Worm (Caenorhabditis elegans): ENCODE data around the gene srd-46.
"Not testable (repeated sequence)": the region's sequence is repeated elsewhere in the genome, so short reads cannot be mapped to it uniquely, and the experiment has no call there.

srd-46 gene

DNA sequence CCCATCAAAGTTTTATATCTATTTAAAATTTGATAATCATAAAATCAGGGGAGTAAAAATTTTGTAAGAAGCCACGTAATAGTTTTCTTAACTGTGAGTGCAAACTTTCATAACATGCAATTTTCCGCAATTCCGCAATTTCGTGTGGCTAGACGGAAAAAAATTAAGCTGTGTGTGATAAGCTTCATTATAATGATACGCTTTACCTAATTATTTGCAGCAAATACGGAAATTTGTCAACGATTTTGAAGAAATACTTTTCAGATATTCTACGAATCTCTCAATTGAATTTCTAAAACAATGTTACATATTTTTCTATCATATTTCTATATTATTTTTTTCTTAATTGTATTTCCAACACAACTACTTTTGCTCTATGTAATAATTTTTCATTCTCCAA is at the start of gene srd-46:
srd-46 (plus strand) TSS at position 301 of the 400 bp plus-strand sequence.
- TF ChIP-seq dao-5 (tag; optimal IDR thresholded peaks at IDR 0.05) (no peak), him-1 (tag; optimal IDR thresholded peaks at IDR 0.05) (no peak)

DNA sequence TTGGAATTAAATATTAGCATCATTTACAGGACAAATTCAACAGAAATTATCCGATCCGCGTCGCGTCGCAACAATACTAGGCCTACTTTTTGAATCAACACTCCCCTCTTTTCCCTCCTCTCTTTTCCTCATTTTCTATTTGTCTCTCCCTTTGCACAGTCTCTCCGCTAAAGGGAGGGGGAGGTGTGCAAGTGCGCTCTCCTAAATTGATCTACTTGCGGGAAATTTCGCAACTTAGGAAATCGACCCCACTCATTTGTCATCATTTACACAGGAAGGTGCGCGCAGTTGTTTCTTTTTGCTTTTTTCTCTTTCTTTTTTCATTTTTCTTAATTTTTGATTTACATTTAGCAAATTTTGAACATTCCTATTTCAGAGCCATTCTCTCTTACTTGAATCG is 49.0 kb upstream of the srd-46 start, which contains the start of gene C04B4.2:
C04B4.2 (plus strand) TSS at position 371 of the 400 bp plus-strand sequence.
- TF ChIP-seq him-1 (tag; optimal IDR thresholded peaks at IDR 0.05), result no peak
- TF ChIP-seq W03F9.2 (tag; optimal IDR thresholded peaks at IDR 0.05), result no peak
- no peak for TF ChIP-seq dao-5 (tag; optimal IDR thresholded peaks at IDR 0.05)

DNA sequence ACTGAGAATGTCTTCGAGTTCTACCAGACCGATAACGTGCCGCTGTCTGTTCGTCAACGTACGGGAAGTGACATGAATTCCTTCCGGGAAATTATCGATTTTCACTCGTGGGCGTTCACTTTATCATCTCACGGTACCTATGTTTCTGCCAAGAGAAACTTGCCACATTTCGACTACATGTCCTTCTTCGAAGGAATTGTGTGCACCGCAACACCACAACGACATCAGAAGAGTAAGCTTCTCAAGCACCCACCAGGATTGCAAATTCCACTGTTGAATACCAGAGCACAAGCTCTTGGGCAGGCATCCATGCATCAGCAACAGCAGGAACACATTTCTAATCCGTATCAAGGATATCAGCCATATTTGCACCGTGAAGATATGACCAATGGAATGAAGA is 47.7 kb upstream of the srd-46 start:
- TF ChIP-seq dao-5 (tag; optimal IDR thresholded peaks at IDR 0.05) (no peak), him-1 (tag; optimal IDR thresholded peaks at IDR 0.05) (no peak)

DNA sequence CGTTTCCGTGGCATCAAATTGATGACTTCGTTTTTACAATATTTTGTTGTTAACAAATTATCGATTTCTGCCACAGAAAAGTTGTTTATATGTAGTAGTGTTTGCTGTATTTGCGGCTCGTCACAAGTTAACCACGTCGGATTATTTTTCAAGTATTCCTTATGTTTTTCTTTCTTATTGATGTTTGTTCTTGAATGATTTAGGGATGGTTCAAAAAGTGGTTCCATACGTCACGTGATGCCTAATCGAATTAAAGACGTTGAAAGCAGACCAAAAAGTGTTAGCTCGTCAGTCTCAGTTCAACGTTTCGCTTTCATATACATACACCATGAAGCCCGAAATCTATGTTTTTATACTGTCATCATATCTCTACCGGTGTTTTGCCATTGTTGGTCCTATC is 46.4 kb upstream of the srd-46 start, which contains the start of gene lips-2:
lips-2 (plus strand) TSS at position 301 of the 400 bp plus-strand sequence.
- no peak for TF ChIP-seq W03F9.2 (tag; optimal IDR thresholded peaks at IDR 0.05)
- no peak for TF ChIP-seq dao-5 (tag; optimal IDR thresholded peaks at IDR 0.05)
- no peak for TF ChIP-seq him-1 (tag; optimal IDR thresholded peaks at IDR 0.05)

DNA sequence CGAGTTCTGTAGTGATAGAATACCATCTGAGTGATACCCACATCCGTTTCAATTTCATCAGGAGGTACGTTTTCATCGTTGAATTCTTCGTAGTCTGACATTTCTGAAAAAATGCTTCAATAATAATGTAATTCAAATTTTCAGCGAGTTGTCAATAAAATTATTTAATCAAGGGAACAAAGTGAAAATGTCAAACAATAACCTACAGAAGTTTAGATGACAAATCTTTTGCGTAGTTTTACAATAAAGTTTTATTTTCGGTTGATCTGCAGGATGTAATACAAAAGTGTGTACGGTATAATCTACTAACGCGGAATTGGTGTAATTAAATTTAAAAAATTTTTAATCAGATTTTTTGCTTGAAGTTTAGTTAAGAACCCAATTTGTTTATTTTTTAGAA is 43.6 kb upstream of the srd-46 start, which contains the start of gene C04B4.5:
C04B4.5 (minus strand) TSS at position 101 of the 400 bp plus-strand sequence.
- TF ChIP-seq W03F9.2 (tag; optimal IDR thresholded peaks at IDR 0.05) (no peak), him-1 (tag; optimal IDR thresholded peaks at IDR 0.05) (no peak), dao-5 (tag; optimal IDR thresholded peaks at IDR 0.05) (no peak)

DNA sequence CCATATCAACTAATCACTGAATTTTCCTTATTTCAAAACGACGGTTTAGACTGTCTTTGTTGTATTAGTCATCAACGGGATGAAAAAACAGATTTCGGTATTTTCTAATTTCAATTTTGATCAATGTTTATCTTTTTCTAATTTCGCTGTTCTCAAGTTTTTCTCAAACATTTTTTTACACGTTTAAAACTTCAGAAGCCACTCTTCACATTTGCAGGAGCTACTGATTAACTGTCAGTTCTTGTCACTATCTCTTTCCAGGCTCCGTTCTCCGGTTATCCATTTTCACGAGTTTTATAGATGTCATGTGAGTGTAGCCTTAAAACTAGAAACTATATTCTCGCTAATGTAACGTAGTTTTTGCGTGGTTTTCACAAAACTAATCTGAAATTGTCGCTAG is 41.4 kb upstream of the srd-46 start, which contains the start of gene C04B4.4:
C04B4.4 (plus strand) TSS at position 301 of the 400 bp plus-strand sequence.
- no peak for TF ChIP-seq W03F9.2 (tag; optimal IDR thresholded peaks at IDR 0.05)
- TF ChIP-seq dao-5 (tag; optimal IDR thresholded peaks at IDR 0.05), result no peak
- TF ChIP-seq him-1 (tag; optimal IDR thresholded peaks at IDR 0.05), result no peak

DNA sequence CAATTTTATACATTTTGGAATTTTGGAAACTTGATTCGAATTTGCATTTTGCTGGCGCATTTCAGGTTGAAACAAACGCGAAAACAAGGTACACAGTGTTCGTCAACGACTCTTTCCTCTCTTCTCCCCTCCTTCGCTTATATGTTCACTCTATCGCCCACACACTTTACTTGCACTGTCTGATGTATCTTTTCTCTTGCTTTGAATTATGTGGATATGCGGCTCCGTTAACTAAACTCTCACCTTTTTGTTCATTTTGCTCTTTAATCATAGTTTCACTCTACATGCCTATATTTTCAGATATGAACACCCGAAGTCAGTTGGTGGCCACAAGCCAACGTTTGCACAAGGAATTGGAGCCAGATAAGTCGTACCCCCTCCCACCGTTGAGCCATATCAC is 37.6 kb upstream of the srd-46 start, which contains the start of gene W06D11.1:
W06D11.1 (plus strand) TSS at position 301 of the 400 bp plus-strand sequence.
- no peak for TF ChIP-seq W03F9.2 (tag; optimal IDR thresholded peaks at IDR 0.05)
- no peak for TF ChIP-seq dao-5 (tag; optimal IDR thresholded peaks at IDR 0.05)
- TF ChIP-seq him-1 (tag; optimal IDR thresholded peaks at IDR 0.05), result no peak

DNA sequence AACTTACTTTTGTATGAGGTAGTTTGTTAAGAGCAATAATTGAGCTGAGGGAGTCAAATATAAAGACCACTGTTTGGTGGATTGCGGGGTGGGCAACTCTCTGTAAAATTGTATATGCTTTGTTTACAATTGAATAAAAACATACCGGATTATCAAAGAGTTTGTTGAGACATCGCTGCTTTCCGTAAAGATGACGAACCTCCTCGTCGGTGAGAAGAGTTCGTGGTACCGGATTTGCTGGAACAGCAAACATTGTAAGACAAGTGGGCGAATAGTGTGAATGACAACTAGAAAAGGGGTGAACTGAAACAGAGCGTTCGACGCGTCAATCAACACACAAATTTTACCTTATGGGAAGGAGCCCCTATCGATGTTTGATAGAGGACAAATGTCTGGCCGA is 35.5 kb upstream of the srd-46 start, which contains the start of gene W06D11.2:
W06D11.2 (minus strand) TSS at position 339 of the 400 bp plus-strand sequence.
- TF ChIP-seq W03F9.2 (tag; optimal IDR thresholded peaks at IDR 0.05) (no peak), him-1 (tag; optimal IDR thresholded peaks at IDR 0.05) (no peak), dao-5 (tag; optimal IDR thresholded peaks at IDR 0.05) (no peak)

DNA sequence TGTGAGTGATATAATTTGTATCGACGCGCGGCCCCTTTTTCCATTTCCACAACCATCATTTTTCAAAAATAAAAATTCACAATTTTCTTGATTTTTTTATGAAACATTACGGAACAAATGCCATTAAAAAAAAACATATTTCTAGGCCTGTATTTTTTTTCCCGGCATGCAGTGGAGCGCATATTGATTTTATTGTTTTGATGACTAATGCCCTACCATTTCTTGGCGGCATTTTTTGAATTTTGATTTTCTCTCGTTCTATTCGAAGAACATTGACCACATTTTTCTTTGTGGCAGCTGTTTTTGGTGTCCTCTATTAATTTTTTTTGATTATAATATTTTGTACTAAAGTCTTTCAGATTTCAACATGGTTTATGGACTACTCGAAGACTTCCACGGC is 33.6 kb upstream of the srd-46 start, which contains the start of gene W06D11.3:
W06D11.3 (plus strand) TSS at position 360 of the 400 bp plus-strand sequence.
- no peak for TF ChIP-seq W03F9.2 (tag; optimal IDR thresholded peaks at IDR 0.05)
- no peak for TF ChIP-seq him-1 (tag; optimal IDR thresholded peaks at IDR 0.05)
- no peak for TF ChIP-seq dao-5 (tag; optimal IDR thresholded peaks at IDR 0.05)

DNA sequence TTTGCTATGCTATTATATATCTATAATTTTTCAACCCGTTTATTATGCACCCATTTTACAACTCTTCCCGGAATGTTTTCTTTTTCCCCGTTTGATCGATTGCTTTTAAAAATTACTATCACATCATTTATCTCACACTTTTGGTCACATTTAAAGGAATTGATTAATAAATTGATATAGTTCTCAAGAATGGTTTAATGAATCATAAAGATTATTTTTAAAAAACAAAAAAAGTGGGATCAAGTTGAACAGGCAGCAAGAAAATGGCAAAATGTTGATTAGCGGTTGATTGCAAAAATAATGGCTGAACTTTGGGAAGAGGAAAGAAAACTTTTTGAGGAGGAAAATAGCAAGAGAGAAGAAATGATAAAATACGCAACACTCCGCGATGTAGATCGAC is 32.1 kb upstream of the srd-46 start, which contains the start of gene W06D11.5:
W06D11.5 (plus strand) TSS at position 301 of the 400 bp plus-strand sequence.
- no peak for TF ChIP-seq W03F9.2 (tag; optimal IDR thresholded peaks at IDR 0.05)
- TF ChIP-seq dao-5 (tag; optimal IDR thresholded peaks at IDR 0.05), result no peak
- no peak for TF ChIP-seq him-1 (tag; optimal IDR thresholded peaks at IDR 0.05)

DNA sequence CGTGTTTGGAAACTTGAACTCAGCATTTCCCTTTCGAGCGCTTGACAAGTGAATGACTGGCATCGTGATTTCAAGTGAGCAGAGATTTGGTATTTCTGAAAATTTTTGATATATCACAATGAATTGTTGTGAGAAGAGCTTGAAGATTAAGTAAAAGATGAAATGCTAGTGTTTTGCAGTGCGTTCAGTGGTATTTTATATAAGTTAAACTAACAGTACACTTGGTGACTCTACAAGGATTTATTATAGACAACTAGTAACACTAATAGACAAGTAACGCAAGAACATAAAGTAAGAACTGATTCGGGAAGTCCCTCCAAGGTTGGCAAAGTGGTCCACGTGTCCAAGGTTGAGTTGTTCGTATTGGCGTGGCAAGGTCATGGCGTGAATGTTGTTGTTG is 29.1 kb upstream of the srd-46 start, which contains the start of gene dot-1.3:
dot-1.3 (minus strand) TSS at position 101 of the 400 bp plus-strand sequence.
- not testable (repeated sequence) for TF ChIP-seq dao-5, him-1, W03F9.2 (tag; optimal IDR thresholded peaks at IDR 0.05)

DNA sequence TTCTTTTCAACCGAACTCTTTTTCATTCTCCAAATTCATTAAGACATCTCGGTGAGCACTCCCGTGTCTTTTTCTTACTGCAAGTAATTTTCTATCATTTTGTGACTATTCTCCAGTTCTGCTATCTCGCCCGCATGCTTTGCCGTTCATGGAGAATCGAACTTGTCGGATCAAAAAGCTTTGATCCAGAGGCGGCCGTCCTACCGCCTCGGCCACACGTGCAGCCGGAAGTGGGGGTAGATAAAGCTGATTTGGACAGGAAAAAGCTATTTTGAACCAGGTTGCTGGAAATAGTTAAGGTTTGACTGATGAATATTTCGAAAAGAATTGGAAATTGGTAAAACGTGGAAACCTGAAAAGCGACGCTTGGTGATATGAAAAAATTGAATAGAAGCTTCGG is 27.7 kb upstream of the srd-46 start:
- TF ChIP-seq dao-5 (tag; optimal IDR thresholded peaks at IDR 0.05) (no peak), him-1 (tag; optimal IDR thresholded peaks at IDR 0.05) (no peak), W03F9.2 (tag; optimal IDR thresholded peaks at IDR 0.05) (no peak)

DNA sequence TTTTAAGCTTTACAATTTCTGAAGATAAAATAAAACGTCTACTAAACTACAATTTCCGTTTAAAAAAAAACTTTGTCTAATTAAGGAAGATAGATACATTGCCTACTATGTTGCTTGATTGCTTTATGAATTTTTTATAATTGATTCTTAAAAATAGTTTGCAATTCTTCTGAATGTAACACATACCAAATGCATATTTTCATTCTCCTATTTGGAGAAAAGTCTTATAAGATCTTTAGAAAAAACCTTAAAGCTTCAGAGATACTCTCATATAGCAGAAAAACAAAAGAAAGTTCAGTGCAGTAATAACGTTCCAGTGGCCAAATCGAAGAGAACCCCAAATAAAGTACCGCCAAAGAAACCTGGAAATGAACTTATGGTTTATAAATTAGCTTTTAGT is 25.3 kb upstream of the srd-46 start, which contains the start of gene phf-32:
phf-32 (plus strand) TSS at position 301 of the 400 bp plus-strand sequence.
- TF ChIP-seq dao-5 (tag; optimal IDR thresholded peaks at IDR 0.05), result no peak
- TF ChIP-seq W03F9.2 (tag; optimal IDR thresholded peaks at IDR 0.05), result no peak
- no peak for TF ChIP-seq him-1 (tag; optimal IDR thresholded peaks at IDR 0.05)

DNA sequence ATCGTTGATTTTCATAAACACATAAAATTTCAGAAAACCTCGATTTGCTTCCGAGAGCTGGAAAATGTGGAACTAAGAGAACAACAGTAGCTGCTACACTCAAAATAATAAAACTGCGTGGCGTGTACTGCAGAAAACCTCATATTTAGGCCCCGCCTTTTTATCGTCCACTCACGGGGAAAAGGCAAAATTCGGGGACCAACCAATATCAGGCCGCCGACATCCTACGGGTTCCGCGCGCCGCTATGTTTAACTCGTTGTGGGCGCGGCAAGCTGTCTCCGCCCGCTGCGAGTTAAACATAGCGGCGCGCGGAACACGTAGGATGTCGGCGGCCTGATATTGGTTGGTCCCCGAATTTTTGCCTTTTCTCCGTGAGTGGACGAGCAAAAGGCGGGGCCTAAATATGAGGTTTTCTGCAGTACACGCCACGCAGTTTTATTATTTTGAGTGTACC is 23.8 kb upstream of the srd-46 start, which contains the start of gene F17A2.16:
F17A2.16 (plus strand) TSS at position 405 of the 455 bp plus-strand sequence.
- TF ChIP-seq him-1, W03F9.2, dao-5 (tag; optimal IDR thresholded peaks at IDR 0.05): not testable (repeated sequence)

All from whole organism, L4/young adult.